Worm (Caenorhabditis elegans): ENCODE data around the gene T06F4.1.

- TF ChIP-seq rcor-1 (GFP tag; IDR thresholded peaks at IDR 0.05): no peak
- TF ChIP-seq lag-1 (GFP tag; IDR thresholded peaks at IDR 0.05): no peak
- no peak for TF ChIP-seq attf-5 (GFP tag; optimal IDR thresholded peaks at IDR 0.05)
- TF ChIP-seq lin-40 (tag; optimal IDR thresholded peaks at IDR 0.05): no peak
- TF ChIP-seq unc-62 (GFP tag; optimal IDR thresholded peaks at IDR 0.05): no peak
Measured at ce11 chrX:4008922-4009321, 70.2 kb downstream of the T06F4.1 start.
